Worm (Caenorhabditis elegans): ENCODE measurements around the gene C25D7.16.
A peak's percentile ranks its signal among the peaks of the same experiment; 100 is the strongest.

Gene C25D7.16

DNA sequence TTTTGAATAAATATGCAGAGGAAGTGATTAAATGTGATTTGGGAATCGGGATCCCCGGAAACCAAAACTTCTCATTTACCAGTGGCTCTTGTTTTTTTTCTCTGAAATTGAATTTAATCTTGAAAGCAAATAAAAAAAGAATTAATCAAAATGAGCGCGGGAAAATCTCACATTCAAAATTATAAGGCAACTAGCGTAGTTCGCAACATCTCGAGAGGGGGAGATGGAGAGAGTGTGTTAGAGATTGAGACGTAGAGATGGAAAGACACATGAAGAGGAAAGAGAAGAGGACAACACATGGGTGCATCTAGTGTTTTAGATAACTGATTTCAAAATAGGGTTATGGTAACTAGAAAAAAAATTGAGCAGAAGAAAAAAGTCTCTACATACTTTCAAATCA, 7.9 kb upstream of the C25D7.16 start, which contains the start of gene sdc-3 (continued):
- no peak for TF ChIP-seq dve-1 (tag; optimal IDR thresholded peaks at IDR 0.05; ENCODE audit: insufficient read depth)

DNA sequence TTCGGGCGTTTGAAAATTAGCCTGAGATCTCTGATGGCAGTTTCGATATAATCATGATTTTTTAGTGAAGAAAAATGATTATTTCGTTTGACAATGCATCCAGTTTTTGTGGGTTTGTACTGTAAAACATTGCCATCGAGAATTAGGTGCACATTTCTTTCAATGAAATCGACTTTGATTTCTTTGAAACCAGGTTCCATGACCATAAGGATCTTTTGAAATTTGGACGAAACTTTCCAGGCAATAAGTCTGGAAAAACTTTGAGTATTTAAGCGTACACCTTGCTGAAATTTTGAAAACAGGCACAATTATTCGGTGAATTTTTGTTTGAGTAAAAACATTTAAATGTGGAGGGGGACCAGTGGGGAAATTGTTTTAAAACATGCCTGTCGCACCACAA, 4.3 kb upstream of the C25D7.16 start:
- TF ChIP-seq aha-1 (tag) (peak; percentile 91), daf-16 (GFP tag; optimal IDR thresholded peaks at IDR 0.05) (no peak), daf-16 (tag; optimal IDR thresholded peaks at IDR 0.05) (no peak)

DNA sequence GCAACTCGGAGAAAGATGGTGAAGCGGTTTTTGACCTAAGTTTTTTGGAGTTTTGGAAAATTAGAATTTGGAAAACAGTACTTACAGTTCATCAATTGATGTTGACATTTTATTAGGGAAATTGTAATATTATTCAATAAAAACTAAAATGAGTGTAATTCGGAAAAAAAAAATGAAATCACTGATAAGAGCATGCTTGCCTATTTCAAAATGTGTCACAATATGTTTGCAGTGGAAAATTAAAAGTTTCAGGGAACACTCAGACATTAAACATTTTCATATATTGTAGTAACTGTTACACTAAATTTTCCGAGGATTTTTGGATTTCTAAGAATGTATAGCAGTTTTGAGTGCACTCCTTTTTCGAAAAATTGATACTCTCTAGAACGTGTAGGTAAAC, 3.6 kb upstream of the C25D7.16 start, which contains the start of the genes fbxa-82 and C25D7.5:
Gene fbxa-82 (minus strand): TSS at position 163 of the 400 bp plus-strand sequence.
Gene C25D7.5 (plus strand): TSS at position 283 of the 400 bp plus-strand sequence.
- TF ChIP-seq zip-2 (tag; optimal IDR thresholded peaks at IDR 0.05), result peak; percentile 82
- TF ChIP-seq pqm-1 (tag; optimal IDR thresholded peaks at IDR 0.05), result peak; percentile 24
- TF ChIP-seq fkh-10 (GFP tag; optimal IDR thresholded peaks at IDR 0.05), result no peak
- no peak for TF ChIP-seq daf-16 (GFP tag; optimal IDR thresholded peaks at IDR 0.05)
- peak; percentile 59 for TF ChIP-seq daf-16 (tag; optimal IDR thresholded peaks at IDR 0.05)
- TF ChIP-seq mep-1 (tag; optimal IDR thresholded peaks at IDR 0.05), result no peak
- TF ChIP-seq nhr-28 (tag; optimal IDR thresholded peaks at IDR 0.05), result peak; percentile 43
- peak; percentile 62 for TF ChIP-seq ztf-7 (tag; optimal IDR thresholded peaks at IDR 0.05)
- no peak for TF ChIP-seq lin-38 (GFP tag; IDR thresholded peaks at IDR 0.05)
- TF ChIP-seq nhr-77 (tag; optimal IDR thresholded peaks at IDR 0.05), result peak; percentile 57
- TF ChIP-seq ZK337.2 (GFP tag; IDR thresholded peaks at IDR 0.05), result no peak
- TF ChIP-seq ceh-62 (tag; optimal IDR thresholded peaks at IDR 0.05), result no peak

DNA sequence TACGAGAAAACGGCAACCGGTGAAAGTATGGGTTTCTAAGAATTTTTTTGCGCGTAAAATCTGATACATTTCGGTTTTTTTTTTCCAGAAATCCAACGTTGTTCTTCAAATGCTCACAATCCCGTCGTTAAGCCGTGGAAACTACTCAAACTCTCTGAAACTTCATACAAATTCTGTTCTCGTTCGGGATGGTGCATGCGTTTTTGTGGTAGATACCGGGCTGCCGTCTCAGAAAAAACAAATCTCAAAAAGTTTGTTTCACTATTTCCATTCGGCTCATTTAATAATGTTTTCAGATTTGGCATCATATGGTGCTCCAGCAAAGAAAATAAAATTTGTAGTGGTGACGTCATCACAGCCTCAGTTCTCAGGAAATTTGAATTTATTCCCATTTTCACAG, 1.2 kb upstream of the C25D7.16 start:
- TF ChIP-seq aha-1 (tag) (peak; percentile 91), ceh-62 (tag; optimal IDR thresholded peaks at IDR 0.05) (no peak)

DNA sequence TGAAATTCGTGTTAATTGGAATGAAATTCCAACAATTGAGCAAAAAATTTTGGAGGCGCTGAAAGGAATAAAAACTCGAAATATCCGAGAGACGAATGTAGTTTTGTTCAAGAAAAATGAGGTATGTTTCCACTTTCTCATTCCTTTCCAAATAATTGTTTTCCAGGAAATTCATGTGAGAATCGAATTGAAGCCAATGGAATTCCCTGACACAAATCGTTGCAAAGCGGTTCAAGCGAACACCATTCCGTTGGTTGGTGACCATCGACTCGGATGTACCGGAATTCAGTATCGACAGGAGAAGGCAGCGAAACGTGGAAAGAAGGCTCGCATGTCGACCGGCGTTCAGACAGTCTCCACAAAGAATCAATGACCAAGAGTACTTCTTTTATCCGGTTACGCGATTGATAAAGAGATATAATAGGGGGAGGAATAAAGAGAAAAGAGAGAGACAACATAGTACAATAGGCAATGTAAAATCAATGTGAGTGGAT, 420 bp downstream of the C25D7.16 start:
- TF ChIP-seq cey-2 (tag; optimal IDR thresholded peaks at IDR 0.05; ENCODE audit: borderline replicate concordance, insufficient read depth), result no peak
- no peak for TF ChIP-seq F26F4.8 (GFP tag; conservative IDR thresholded peaks at IDR 0.05)
- no peak for TF ChIP-seq lin-39 (tag; optimal IDR thresholded peaks at IDR 0.05)
- TF ChIP-seq egl-43 (GFP tag; IDR thresholded peaks at IDR 0.05), result 0 out of 2 replicates have a peak, but pooled peaks have one; percentile 24

DNA sequence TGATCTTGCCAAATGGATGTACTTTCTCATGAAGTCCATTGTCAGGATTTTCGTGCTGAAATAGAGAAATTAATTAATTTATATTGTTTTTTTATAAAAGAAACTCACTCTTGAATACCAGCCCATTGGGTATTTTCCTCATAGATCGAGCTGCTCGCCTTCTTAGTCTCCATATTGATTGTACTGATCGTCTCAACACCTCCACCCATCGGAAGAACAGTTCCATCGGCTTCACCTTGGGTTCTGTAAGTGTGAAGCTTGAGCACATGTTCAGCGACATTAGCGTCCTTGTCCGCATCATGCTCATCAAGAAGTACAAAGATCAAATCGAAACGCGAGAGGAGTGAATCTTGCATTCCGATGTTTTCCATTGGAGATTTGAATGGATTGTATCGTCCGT, 1.8 kb downstream of the C25D7.16 start:
- TF ChIP-seq nhr-10 (tag; optimal IDR thresholded peaks at IDR 0.05) (no peak), nhr-41 (GFP tag; IDR thresholded peaks at IDR 0.05) (no peak), daf-16 (GFP tag; optimal IDR thresholded peaks at IDR 0.05) (no peak), daf-16 (tag; optimal IDR thresholded peaks at IDR 0.05) (no peak), skn-1 (tag; optimal IDR thresholded peaks at IDR 0.05) (no peak), aha-1 (tag) (peak; percentile 92), snpc-4 (tag; optimal IDR thresholded peaks at IDR 0.05) (no peak), tag-97 (GFP tag; IDR thresholded peaks at IDR 0.05) (no peak)

DNA sequence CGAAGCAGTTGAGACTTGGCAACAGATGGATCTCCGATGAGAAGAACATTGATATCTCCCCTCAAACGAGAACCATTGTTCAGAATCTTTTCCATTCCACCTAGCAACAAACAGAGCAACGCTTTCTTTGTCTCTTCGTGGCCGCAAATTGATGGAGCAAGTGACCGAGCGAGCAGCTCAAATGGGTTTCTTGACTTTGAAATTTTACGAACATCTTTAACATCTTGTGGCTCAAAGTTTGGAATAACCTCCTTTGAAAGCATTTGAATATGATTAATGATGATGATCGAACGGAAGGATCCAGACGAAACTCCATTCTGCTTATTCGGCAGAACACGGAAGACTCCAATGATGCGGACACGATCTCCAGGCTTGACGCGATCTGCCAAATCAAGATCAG, 2.5 kb downstream of the C25D7.16 start:
- no peak for TF ChIP-seq attf-4 (tag; optimal IDR thresholded peaks at IDR 0.05)
- no peak for TF ChIP-seq hlh-11 (tag; optimal IDR thresholded peaks at IDR 0.05)
- TF ChIP-seq madf-5 (GFP tag; IDR thresholded peaks at IDR 0.05), result no peak
- peak in 1 of 2 experiments; percentile 98 for TF ChIP-seq unc-62 (GFP tag; optimal IDR thresholded peaks at IDR 0.05 in 1 of 2)
- no peak for TF ChIP-seq unc-62 (tag; optimal IDR thresholded peaks at IDR 0.05)
- TF ChIP-seq nhr-77 (tag; optimal IDR thresholded peaks at IDR 0.05), result no peak
- no peak for TF ChIP-seq T20F7.1 (GFP tag; optimal IDR thresholded peaks at IDR 0.05)

DNA sequence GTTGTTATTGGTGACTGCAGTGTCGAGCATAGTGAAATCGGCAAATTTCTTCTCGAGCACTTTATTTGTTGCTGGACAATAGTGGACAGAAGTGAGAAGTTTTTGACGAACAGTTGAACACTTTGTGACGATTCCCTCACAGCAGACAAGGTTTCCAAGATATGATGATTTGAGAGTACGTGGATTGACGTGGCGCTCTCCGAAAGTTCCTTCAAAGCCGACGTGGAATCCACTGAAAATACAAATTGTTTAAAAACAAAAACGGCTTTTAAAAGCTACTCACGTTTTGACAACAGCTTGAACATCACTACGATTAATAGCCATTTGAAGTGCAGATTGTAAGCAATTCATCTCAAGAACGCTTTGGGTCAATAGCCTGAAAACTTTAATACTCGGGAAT, 3.0 kb downstream of the C25D7.16 start:
- no peak for TF ChIP-seq mep-1 (tag; optimal IDR thresholded peaks at IDR 0.05)
- TF ChIP-seq ceh-28 (tag; optimal IDR thresholded peaks at IDR 0.05), result no peak
- TF ChIP-seq zip-11 (GFP tag; IDR thresholded peaks at IDR 0.05), result no peak
- TF ChIP-seq madf-9 (GFP tag; conservative IDR thresholded peaks at IDR 0.05), result no peak
- TF ChIP-seq nhr-48 (tag; optimal IDR thresholded peaks at IDR 0.05), result no peak
- no peak for TF ChIP-seq lin-39 (tag; optimal IDR thresholded peaks at IDR 0.05)
- TF ChIP-seq lin-38 (GFP tag; IDR thresholded peaks at IDR 0.05), result no peak
- no peak for TF ChIP-seq nhr-111 (GFP tag; optimal IDR thresholded peaks at IDR 0.05)
- TF ChIP-seq Y105C5A.15 (GFP tag; IDR thresholded peaks at IDR 0.05), result no peak
- TF ChIP-seq nhr-76 (tag; optimal IDR thresholded peaks at IDR 0.05), result no peak
